Fruit fly (Drosophila melanogaster): ENCODE results near the gene CG14111.

Gene CG14111

dm6 chr3L:13377657-13378056 is at the start of gene CG14111:
Gene CG14111 (plus strand): TSS chr3L:13377957.
- TF ChIP-seq ttk (optimal IDR thresholded peaks at IDR 0.05), result no peak

DNA sequence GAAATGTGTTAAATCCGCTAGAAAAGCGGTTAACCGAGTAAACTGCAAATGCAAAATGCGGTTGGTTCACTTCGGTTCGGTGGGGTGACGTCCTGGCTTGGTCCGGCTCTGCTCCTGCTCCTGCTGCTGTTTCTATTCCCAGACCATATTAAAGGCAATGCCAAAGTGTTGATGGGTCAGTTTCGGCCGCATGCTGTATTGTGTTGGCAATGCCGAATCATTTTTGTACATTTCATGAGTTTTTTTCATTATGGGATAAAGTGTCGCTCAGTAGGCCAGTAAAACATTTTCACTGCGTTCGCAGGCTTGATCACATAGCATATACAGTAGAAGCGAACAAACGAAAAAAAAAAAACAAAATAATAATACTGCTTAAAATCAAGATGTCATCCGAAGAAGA is 48.9 kb upstream of the CG14111 start, which contains the start of gene CG14113:
Gene CG14113 (plus strand): TSS at position 301 of the 400 bp plus-strand sequence.
- TF ChIP-seq Sin3A (optimal IDR thresholded peaks at IDR 0.05) (no peak), psq (optimal IDR thresholded peaks at IDR 0.05) (no peak), Myc (optimal IDR thresholded peaks at IDR 0.05) (no peak), h (optimal IDR thresholded peaks at IDR 0.05) (no peak), ttk (optimal IDR thresholded peaks at IDR 0.05) (no peak), insv (optimal IDR thresholded peaks at IDR 0.05) (no peak)

dm6 chr3L:13348733-13349132 is 29.0 kb upstream of the CG14111 start, which contains the start of gene CG17687:
Gene CG17687 (plus strand): TSS chr3L:13349033.
- TF ChIP-seq Myc (optimal IDR thresholded peaks at IDR 0.05), result no peak
- no peak for TF ChIP-seq insv (optimal IDR thresholded peaks at IDR 0.05)
- TF ChIP-seq h (optimal IDR thresholded peaks at IDR 0.05), result no peak
- TF ChIP-seq ttk (optimal IDR thresholded peaks at IDR 0.05), result no peak
- TF ChIP-seq Sin3A (optimal IDR thresholded peaks at IDR 0.05), result no peak
- TF ChIP-seq psq (optimal IDR thresholded peaks at IDR 0.05), result no peak

DNA sequence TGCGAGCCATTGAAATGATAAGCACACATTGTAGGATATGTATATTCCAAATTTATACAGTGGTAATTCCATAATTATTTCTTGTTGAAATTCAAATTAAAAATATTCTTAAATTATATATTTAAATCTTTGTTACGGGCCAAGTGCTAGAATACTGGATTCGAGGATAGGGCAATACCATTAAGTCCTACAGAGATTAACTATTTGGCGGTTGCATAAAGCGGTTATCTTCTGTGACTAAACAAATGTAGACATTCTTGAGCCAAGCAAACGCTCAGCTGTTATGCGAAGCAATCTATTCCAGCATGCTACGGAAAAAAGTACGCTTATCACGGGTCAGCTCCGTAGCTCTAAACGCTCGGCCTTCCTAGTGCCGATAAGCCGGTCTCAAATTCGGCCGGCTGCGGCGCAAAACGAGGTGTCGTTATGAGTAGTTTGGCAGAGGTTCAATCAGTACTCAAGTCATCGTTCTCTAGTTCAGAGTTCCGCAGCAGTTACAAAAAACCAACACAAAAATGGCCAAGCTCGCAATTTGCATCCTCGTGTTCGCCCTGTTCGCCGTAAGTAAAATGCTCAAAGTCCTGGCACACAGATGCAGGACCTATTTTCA is 21.6 kb upstream of the CG14111 start, which contains the start of gene Nplp2:
Gene Nplp2 (plus strand): TSS at position 293 of the 610 bp plus-strand sequence.
- TF ChIP-seq h (optimal IDR thresholded peaks at IDR 0.05), result no peak
- TF ChIP-seq Myc (optimal IDR thresholded peaks at IDR 0.05), result no peak
- TF ChIP-seq insv (optimal IDR thresholded peaks at IDR 0.05), result no peak
- TF ChIP-seq ttk (optimal IDR thresholded peaks at IDR 0.05), result no peak
- TF ChIP-seq psq (optimal IDR thresholded peaks at IDR 0.05), result no peak
- no peak for TF ChIP-seq Sin3A (optimal IDR thresholded peaks at IDR 0.05)

DNA sequence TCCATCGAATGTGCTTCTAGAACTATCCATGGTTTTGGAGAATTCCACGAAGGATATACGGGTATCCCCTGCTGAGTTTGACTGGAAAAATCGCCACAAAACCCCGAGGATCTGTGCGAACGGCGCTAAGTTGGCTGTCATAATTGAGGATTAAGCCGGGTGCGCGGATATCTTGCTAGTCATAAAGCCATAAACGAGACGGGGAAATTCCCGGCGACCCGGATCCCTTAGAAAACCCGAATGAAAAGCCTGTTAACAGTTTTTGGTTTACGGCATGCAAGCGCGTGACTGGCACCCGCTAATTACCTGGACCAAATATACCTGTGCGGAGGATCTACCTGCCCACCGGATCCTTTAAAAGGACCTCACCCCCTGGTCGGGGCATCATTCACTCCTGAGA is 445 bp downstream of the CG14111 start, which contains the start of gene SNCF:
Gene SNCF (plus strand): TSS at position 382 of the 400 bp plus-strand sequence.
- TF ChIP-seq ttk (optimal IDR thresholded peaks at IDR 0.05) (no peak), psq (optimal IDR thresholded peaks at IDR 0.05) (no peak), insv (optimal IDR thresholded peaks at IDR 0.05) (no peak), Sin3A (optimal IDR thresholded peaks at IDR 0.05) (no peak)

- TF ChIP-seq ttk (optimal IDR thresholded peaks at IDR 0.05) (no peak), h (optimal IDR thresholded peaks at IDR 0.05) (no peak), Myc (optimal IDR thresholded peaks at IDR 0.05) (no peak), insv (optimal IDR thresholded peaks at IDR 0.05) (no peak), Sin3A (optimal IDR thresholded peaks at IDR 0.05) (no peak), psq (optimal IDR thresholded peaks at IDR 0.05) (no peak)
These were observed 3.4 kb downstream of the CG14111 start, which contains the start of gene CG14107 for dm6 chr3L:13381160-13381559. Gene CG14107 (minus strand): TSS chr3L:13381346.

dm6 chr3L:13382061-13382815 is 4.5 kb downstream of the CG14111 start, which contains the start of gene ImpL1:
Gene ImpL1 (plus strand): TSS chr3L:13382765.
- TF ChIP-seq Myc (optimal IDR thresholded peaks at IDR 0.05), result no peak
- TF ChIP-seq insv (optimal IDR thresholded peaks at IDR 0.05), result no peak
- no peak for TF ChIP-seq ttk (optimal IDR thresholded peaks at IDR 0.05)
- no peak for TF ChIP-seq h (optimal IDR thresholded peaks at IDR 0.05)
- no peak for TF ChIP-seq Sin3A (optimal IDR thresholded peaks at IDR 0.05)
- TF ChIP-seq psq (optimal IDR thresholded peaks at IDR 0.05), result no peak

DNA sequence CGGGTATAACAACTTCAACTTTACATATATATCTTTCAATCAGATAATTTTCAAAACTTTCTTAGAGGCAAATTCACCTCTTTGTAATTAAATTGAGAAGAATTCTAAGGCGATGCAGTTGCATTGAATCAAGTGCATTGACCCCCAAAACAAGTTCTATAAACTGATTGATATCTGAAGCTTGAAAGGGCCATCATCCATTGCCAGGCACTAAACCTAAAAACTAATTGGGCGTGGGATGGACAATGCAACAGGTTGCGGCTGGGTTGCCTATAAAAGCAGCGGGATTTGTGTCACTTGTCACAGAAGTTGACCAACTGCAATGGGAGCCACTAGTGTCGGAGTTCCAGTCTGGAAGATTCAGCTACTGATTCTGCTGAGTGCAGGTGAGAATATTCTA is 6.7 kb downstream of the CG14111 start, which contains the start of gene CG14110:
Gene CG14110 (plus strand): TSS at position 301 of the 400 bp plus-strand sequence.
- TF ChIP-seq h (optimal IDR thresholded peaks at IDR 0.05), result no peak
- TF ChIP-seq insv (optimal IDR thresholded peaks at IDR 0.05), result no peak
- TF ChIP-seq psq (optimal IDR thresholded peaks at IDR 0.05), result no peak
- TF ChIP-seq Myc (optimal IDR thresholded peaks at IDR 0.05), result no peak
- TF ChIP-seq ttk (optimal IDR thresholded peaks at IDR 0.05), result no peak

dm6 chr3L:13387608-13388007 is 9.9 kb downstream of the CG14111 start, which contains the start of gene CG10171:
Gene CG10171 (minus strand): TSS chr3L:13387907.
- TF ChIP-seq insv (optimal IDR thresholded peaks at IDR 0.05) (no peak), Sin3A (optimal IDR thresholded peaks at IDR 0.05) (no peak), Myc (optimal IDR thresholded peaks at IDR 0.05) (no peak), h (optimal IDR thresholded peaks at IDR 0.05) (no peak), psq (optimal IDR thresholded peaks at IDR 0.05) (no peak), ttk (optimal IDR thresholded peaks at IDR 0.05) (no peak)

- TF ChIP-seq insv (optimal IDR thresholded peaks at IDR 0.05) (no peak), Sin3A (optimal IDR thresholded peaks at IDR 0.05) (no peak), psq (optimal IDR thresholded peaks at IDR 0.05) (no peak), ttk (optimal IDR thresholded peaks at IDR 0.05) (no peak), h (optimal IDR thresholded peaks at IDR 0.05) (no peak), Myc (optimal IDR thresholded peaks at IDR 0.05) (no peak)
These were observed 12.1 kb downstream of the CG14111 start, which contains the start of gene Poc1 for dm6 chr3L:13389834-13390233. Gene Poc1 (minus strand): TSS chr3L:13390006.

DNA sequence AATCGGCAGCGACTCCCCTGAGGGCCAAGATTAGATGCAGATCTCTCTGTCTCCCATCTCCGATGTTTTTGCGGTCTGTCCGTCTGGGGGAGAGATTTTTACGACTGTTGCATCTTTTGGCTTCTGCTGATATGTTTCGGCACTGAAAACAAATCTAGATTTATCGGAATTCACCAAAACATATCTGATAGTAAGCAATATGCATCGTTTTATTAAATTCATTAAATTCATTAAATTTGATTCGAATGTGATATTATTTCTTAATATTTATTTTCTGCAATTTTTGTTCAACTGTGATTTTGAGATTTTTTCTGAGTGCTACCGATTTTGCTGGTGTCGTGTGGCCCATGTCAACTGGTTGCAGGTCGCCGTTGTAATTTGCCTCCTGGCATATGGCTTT is 15.8 kb downstream of the CG14111 start:
- TF ChIP-seq psq (optimal IDR thresholded peaks at IDR 0.05) (no peak), h (optimal IDR thresholded peaks at IDR 0.05) (no peak), ttk (optimal IDR thresholded peaks at IDR 0.05) (no peak), Myc (optimal IDR thresholded peaks at IDR 0.05) (no peak), Sin3A (optimal IDR thresholded peaks at IDR 0.05) (no peak), insv (optimal IDR thresholded peaks at IDR 0.05) (no peak)

DNA sequence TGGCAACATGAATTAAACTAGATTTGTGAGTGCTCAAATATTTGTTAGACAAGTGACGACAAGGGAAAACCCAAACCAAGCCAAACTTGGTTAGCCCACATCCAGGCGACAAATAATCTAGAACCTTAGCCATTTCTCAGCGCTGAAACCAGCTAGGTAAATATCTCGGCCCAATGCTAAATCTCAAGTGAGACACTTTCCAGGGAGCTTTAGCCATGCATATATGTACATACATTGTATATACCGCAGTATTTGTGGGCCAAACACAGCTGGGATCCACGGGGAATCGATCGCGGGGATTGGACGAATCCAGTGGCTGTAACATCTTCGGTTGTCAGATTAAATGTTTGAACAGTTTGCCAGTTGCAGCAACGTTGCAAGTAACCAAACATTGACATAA is 19.9 kb downstream of the CG14111 start:
- no peak for TF ChIP-seq h (optimal IDR thresholded peaks at IDR 0.05)
- TF ChIP-seq ttk (optimal IDR thresholded peaks at IDR 0.05), result no peak
- TF ChIP-seq Myc (optimal IDR thresholded peaks at IDR 0.05), result no peak
- TF ChIP-seq psq (optimal IDR thresholded peaks at IDR 0.05), result no peak
- no peak for TF ChIP-seq insv (optimal IDR thresholded peaks at IDR 0.05)
- no peak for TF ChIP-seq Sin3A (optimal IDR thresholded peaks at IDR 0.05)

Data from Kc167 (cell line).